Worm (Caenorhabditis elegans): Measurements from ENCODE around the gene F59C12.3.

DNA sequence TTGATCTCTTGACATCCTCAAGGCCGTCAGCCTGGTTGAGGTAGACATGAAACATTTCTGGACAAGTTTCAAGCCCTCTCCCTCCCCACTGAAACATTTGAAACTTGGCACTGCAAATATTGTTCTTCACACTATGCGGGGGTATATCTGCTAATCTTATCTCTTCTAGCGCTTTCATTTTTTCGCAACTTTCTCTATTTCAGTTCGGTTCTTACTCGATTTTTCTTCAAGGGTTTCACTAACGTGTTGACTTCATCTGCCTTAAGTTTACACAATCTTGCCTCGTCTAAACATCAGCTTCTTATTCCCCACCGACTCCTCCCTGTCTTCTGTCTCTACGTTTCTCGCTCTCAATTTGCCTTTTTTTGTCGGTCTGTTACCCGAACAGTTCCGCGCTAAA is 20.4 kb upstream of the F59C12.3 start:
- no peak for TF ChIP-seq flt-1 (GFP tag; IDR thresholded peaks at IDR 0.05)
- TF ChIP-seq tab-1 (GFP tag; IDR thresholded peaks at IDR 0.05): no peak
- no peak for TF ChIP-seq ztf-23 (GFP tag; IDR thresholded peaks at IDR 0.05)
- TF ChIP-seq cog-1 (tag; optimal IDR thresholded peaks at IDR 0.05): no peak
- TF ChIP-seq klf-2 (GFP tag; conservative IDR thresholded peaks at IDR 0.05): no peak
- TF ChIP-seq ztf-29 (GFP tag; IDR thresholded peaks at IDR 0.05): no peak
- no peak for TF ChIP-seq T22C8.4 (GFP tag; IDR thresholded peaks at IDR 0.05)
- TF ChIP-seq med-1 (GFP tag; optimal IDR thresholded peaks at IDR 0.05; ENCODE audit: insufficient read depth): no peak
- TF ChIP-seq ref-1 (GFP tag; conservative IDR thresholded peaks at IDR 0.05): no peak
